Worm (Caenorhabditis elegans): ENCODE results near the gene H05C05.4.

Gene H05C05.4

ce11 chrIII:2980927-2981326 is 34.9 kb upstream of the H05C05.4 start:
- TF ChIP-seq mep-1 (tag; optimal IDR thresholded peaks at IDR 0.05) = no peak
- TF ChIP-seq hlh-1 (tag; optimal IDR thresholded peaks at IDR 0.05) = no peak
- no peak for TF ChIP-seq ham-2 (GFP tag; optimal IDR thresholded peaks at IDR 0.05)
- TF ChIP-seq zip-8 (tag; optimal IDR thresholded peaks at IDR 0.05) = no peak
- no peak for TF ChIP-seq nhr-12 (tag; optimal IDR thresholded peaks at IDR 0.05)
- no peak for TF ChIP-seq M03D4.4 (tag; optimal IDR thresholded peaks at IDR 0.05)
- no peak for TF ChIP-seq lin-32 (GFP tag; optimal IDR thresholded peaks at IDR 0.05)

- TF ChIP-seq elt-1 (tag; optimal IDR thresholded peaks at IDR 0.05; ENCODE audit: borderline replicate concordance, insufficient read depth) = no peak
- TF ChIP-seq mab-5 (tag; optimal IDR thresholded peaks at IDR 0.05) = no peak
- peak; percentile 97 for TF ChIP-seq hlh-1 (tag; optimal IDR thresholded peaks at IDR 0.05)
- TF ChIP-seq sptf-1 (tag; optimal IDR thresholded peaks at IDR 0.05) = no peak
- no peak for TF ChIP-seq nhr-28 (tag; optimal IDR thresholded peaks at IDR 0.05)
- TF ChIP-seq sem-2 (GFP tag; optimal IDR thresholded peaks at IDR 0.05) = no peak
Measured at ce11 chrIII:2976176-2976575, 30.2 kb upstream of the H05C05.4 start.

ce11 chrIII:2975689-2976088 is 29.7 kb upstream of the H05C05.4 start, which contains the start of gene Y55D5A.3:
Y55D5A.3 (minus strand) TSS chrIII:2975789.
- no peak for TF ChIP-seq lin-32 (GFP tag; optimal IDR thresholded peaks at IDR 0.05)
- TF ChIP-seq mls-2 (tag; optimal IDR thresholded peaks at IDR 0.05) = no peak
- no peak for TF ChIP-seq drap-1 (GFP tag; optimal IDR thresholded peaks at IDR 0.05)
- no peak for TF ChIP-seq mab-5 (tag; optimal IDR thresholded peaks at IDR 0.05)
- no peak for TF ChIP-seq lsy-2 (tag; optimal IDR thresholded peaks at IDR 0.05)
- TF ChIP-seq ham-2 (GFP tag; optimal IDR thresholded peaks at IDR 0.05) = no peak
- no peak for TF ChIP-seq sem-2 (GFP tag; optimal IDR thresholded peaks at IDR 0.05)
- TF ChIP-seq hlh-1 (tag; optimal IDR thresholded peaks at IDR 0.05) = no peak
- no peak for TF ChIP-seq bed-3 (GFP tag; optimal IDR thresholded peaks at IDR 0.05)
- TF ChIP-seq ceh-39 (tag; optimal IDR thresholded peaks at IDR 0.05) = no peak
- no peak for TF ChIP-seq cnd-1 (tag; optimal IDR thresholded peaks at IDR 0.05)
- TF ChIP-seq nhr-237 (tag; optimal IDR thresholded peaks at IDR 0.05) = no peak

DNA sequence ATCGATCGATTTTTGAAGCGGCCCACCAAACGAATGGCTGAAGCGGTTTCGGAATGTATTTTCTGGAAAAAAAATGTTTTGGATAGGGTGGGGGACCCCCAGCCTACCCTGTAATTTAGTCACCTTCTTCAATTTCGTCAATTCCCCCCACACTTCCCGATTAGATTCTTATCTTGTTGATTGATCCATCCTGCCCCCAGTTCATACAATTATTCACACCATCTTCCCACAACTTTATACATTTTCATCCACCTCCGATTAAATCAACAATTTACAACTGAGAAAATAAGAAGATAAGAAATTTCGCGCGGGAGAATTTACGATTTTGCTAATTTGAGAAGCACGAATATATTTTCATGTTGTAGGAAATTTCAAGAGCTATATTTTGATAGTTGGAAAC is 27.0 kb upstream of the H05C05.4 start:
- TF ChIP-seq nhr-2 (tag; optimal IDR thresholded peaks at IDR 0.05) = no peak
- peak; percentile 59 for TF ChIP-seq elt-1 (tag; optimal IDR thresholded peaks at IDR 0.05; ENCODE audit: borderline replicate concordance, insufficient read depth)
- TF ChIP-seq lin-13 (tag; optimal IDR thresholded peaks at IDR 0.05) = no peak

- no peak for TF ChIP-seq lin-32 (GFP tag; optimal IDR thresholded peaks at IDR 0.05)
- no peak for TF ChIP-seq nhr-237 (tag; optimal IDR thresholded peaks at IDR 0.05)
- TF ChIP-seq tbx-8 (GFP tag; optimal IDR thresholded peaks at IDR 0.05) = no peak
- no peak for TF ChIP-seq sem-2 (GFP tag; optimal IDR thresholded peaks at IDR 0.05)
Measured at ce11 chrIII:2970251-2970650, 24.2 kb upstream of the H05C05.4 start.

DNA sequence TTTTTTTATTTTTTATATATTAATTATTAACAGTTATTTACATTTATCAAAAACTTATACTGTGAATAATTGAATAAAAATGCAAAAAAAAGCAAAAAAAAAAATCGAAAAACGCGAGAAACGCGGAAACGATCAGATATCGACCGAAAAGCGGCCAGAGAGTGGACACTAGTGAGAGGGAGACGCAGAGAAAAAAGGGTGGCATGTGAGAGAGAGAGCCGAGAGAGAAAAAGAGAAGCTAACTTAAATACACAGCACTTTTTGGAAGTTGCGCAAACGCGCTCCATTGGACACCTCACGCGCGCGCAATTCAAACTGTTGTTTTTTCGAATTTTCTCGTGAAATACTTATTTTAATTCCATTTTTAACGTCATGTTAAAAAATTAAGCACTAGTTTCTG is 20.5 kb upstream of the H05C05.4 start:
- TF ChIP-seq unc-62 (GFP tag; optimal IDR thresholded peaks at IDR 0.05) (no peak), ces-1 (GFP tag; optimal IDR thresholded peaks at IDR 0.05) (peak; percentile 65), ceh-39 (tag; optimal IDR thresholded peaks at IDR 0.05) (peak; percentile 7), lin-32 (GFP tag; optimal IDR thresholded peaks at IDR 0.05) (no peak), ham-2 (GFP tag; optimal IDR thresholded peaks at IDR 0.05) (peak; percentile 70), drap-1 (GFP tag; optimal IDR thresholded peaks at IDR 0.05) (no peak), unc-120 (tag; optimal IDR thresholded peaks at IDR 0.05; ENCODE audit: poor library complexity, severe bottlenecking) (peak; percentile 69), lsy-2 (tag; optimal IDR thresholded peaks at IDR 0.05) (peak; percentile 77), sem-2 (GFP tag; optimal IDR thresholded peaks at IDR 0.05) (no peak), nhr-237 (tag; optimal IDR thresholded peaks at IDR 0.05) (peak; percentile 47), mep-1 (tag; optimal IDR thresholded peaks at IDR 0.05) (peak; percentile 46), M03D4.4 (tag; optimal IDR thresholded peaks at IDR 0.05) (no peak), sptf-1 (tag; optimal IDR thresholded peaks at IDR 0.05) (peak; percentile 52), nhr-2 (tag; optimal IDR thresholded peaks at IDR 0.05) (no peak), elt-3 (tag; optimal IDR thresholded peaks at IDR 0.05) (no peak), snpc-4 (tag; optimal IDR thresholded peaks at IDR 0.05) (no peak), zip-8 (tag; optimal IDR thresholded peaks at IDR 0.05) (no peak), lin-13 (tag; optimal IDR thresholded peaks at IDR 0.05) (peak; percentile 70), tbx-8 (GFP tag; optimal IDR thresholded peaks at IDR 0.05) (no peak), nhr-76 (tag; optimal IDR thresholded peaks at IDR 0.05) (no peak), bed-3 (GFP tag; optimal IDR thresholded peaks at IDR 0.05) (no peak), elt-1 (tag; optimal IDR thresholded peaks at IDR 0.05; ENCODE audit: borderline replicate concordance, insufficient read depth) (no peak), cnd-1 (tag; optimal IDR thresholded peaks at IDR 0.05) (no peak), pha-4 (tag; optimal IDR thresholded peaks at IDR 0.05) (peak; percentile 49), unc-39 (tag; optimal IDR thresholded peaks at IDR 0.05) (no peak), mab-5 (tag; optimal IDR thresholded peaks at IDR 0.05) (no peak), ceh-83 (GFP tag; optimal IDR thresholded peaks at IDR 0.05) (no peak), hlh-1 (tag; optimal IDR thresholded peaks at IDR 0.05) (peak; percentile 18)
